Fruit fly (Drosophila melanogaster) whole organism, embryonic: ENCODE measurements around the gene VhaM9.7-c.

ENCODE experiments used
- CG10321 ChIP-seq: fragments of 200-800 bp; sonication (Bioruptor generic); IDR thresholded peaks from 2 replicates; pipeline ENCODE4 v1.3.6; 2022; ENCODE audit warnings: missing biosample characterization, missing genetic modification characterization
- CG11560 ChIP-seq: fragments of 200-800 bp; sonication (Bioruptor generic); IDR thresholded peaks from 3 replicates; pipeline ENCODE4 v1.3.6; 2022; ENCODE audit warnings: missing biosample characterization, missing genetic modification characterization
- CG13894 ChIP-seq: fragments of 200-800 bp; sonication (Bioruptor generic); optimal IDR thresholded peaks from 3 replicates; lab custom pipeline; 2018; ENCODE audit warnings: missing biosample characterization, mild to moderate bottlenecking, missing genetic modification characterization, moderate library complexity
- CG1602 ChIP-seq: fragments of 200-800 bp; sonication (Bioruptor generic); optimal IDR thresholded peaks from 3 replicates; lab custom pipeline; 2016; ENCODE audit warnings: missing biosample characterization, missing genetic modification characterization
- CG1603 ChIP-seq: fragments of 200-800 bp; sonication (Bioruptor generic); optimal IDR thresholded peaks from 2 replicates; lab custom pipeline; 2019; ENCODE audit warnings: missing biosample characterization, mild to moderate bottlenecking, missing genetic modification characterization, moderate library complexity
- CG17186 ChIP-seq: fragments of 200-800 bp; sonication (Bioruptor generic); optimal IDR thresholded peaks from 3 replicates; lab custom pipeline; 2017; ENCODE audit warnings: missing biosample characterization, missing genetic modification reagents, missing genetic modification characterization
- CG17328 ChIP-seq: fragments of 200-800 bp; sonication (Bioruptor generic); IDR thresholded peaks from 2 replicates; pipeline ENCODE4 v1.3.6; 2022; ENCODE audit warnings: missing biosample characterization, missing genetic modification characterization
- CG18262 ChIP-seq: fragments of 200-800 bp; optimal IDR thresholded peaks from 3 replicates; lab custom pipeline; 2019; ENCODE audit warnings: missing biosample characterization, mild to moderate bottlenecking, missing genetic modification characterization, moderate library complexity
- CG18599 ChIP-seq: fragments of 200-800 bp; sonication (Bioruptor generic); optimal IDR thresholded peaks from 3 replicates; lab custom pipeline; 2017; ENCODE audit warnings: missing biosample characterization, missing genetic modification characterization, mild to moderate bottlenecking, moderate library complexity, missing genetic modification reagents
- CG2199 ChIP-seq: fragments of 200-800 bp; sonication (Bioruptor generic); IDR thresholded peaks from 3 replicates; pipeline ENCODE4 v1.3.6; 2022; ENCODE audit warnings: missing biosample characterization, missing genetic modification characterization
- CG2712 ChIP-seq: fragments of 200-800 bp; optimal IDR thresholded peaks from 3 replicates; lab custom pipeline; 2019; ENCODE audit warnings: missing biosample characterization, mild to moderate bottlenecking, missing genetic modification characterization, moderate library complexity
- CG7963 ChIP-seq: fragments of 200-800 bp; sonication (Bioruptor generic); IDR thresholded peaks from 3 replicates; pipeline ENCODE4 v1.3.6; 2022; ENCODE audit warnings: missing biosample characterization, missing genetic modification characterization; ENCODE audit not compliant: partially characterized antibody
- CG8765 ChIP-seq: fragments of 200-800 bp; sonication (Bioruptor generic); IDR thresholded peaks from 2 replicates; pipeline ENCODE4 v1.3.6; 2022; ENCODE audit warnings: missing biosample characterization, missing genetic modification characterization
- D19A ChIP-seq: fragments of 200-800 bp; optimal IDR thresholded peaks from 3 replicates; lab custom pipeline; 2019; ENCODE audit warnings: missing biosample characterization, mild to moderate bottlenecking, missing genetic modification characterization, moderate library complexity
- Dek ChIP-seq: fragments of 200-800 bp; sonication (Bioruptor generic); optimal IDR thresholded peaks from 3 replicates; lab custom pipeline; 2019; ENCODE audit warnings: missing biosample characterization, mild to moderate bottlenecking, missing genetic modification characterization, moderate library complexity
- Doc3 ChIP-seq: fragments of 200-800 bp; sonication (Bioruptor generic); IDR thresholded peaks from 3 replicates; pipeline ENCODE4 v1.3.6; 2022; ENCODE audit warnings: missing biosample characterization, missing genetic modification characterization; ENCODE audit not compliant: partially characterized antibody
- ERR ChIP-seq: fragments of 200-800 bp; sonication (Bioruptor generic); optimal IDR thresholded peaks from 2 replicates; lab custom pipeline; 2016; ENCODE audit warnings: missing biosample characterization, missing genetic modification characterization
- Ets97D ChIP-seq: fragments of 200-800 bp; sonication (Bioruptor generic); optimal IDR thresholded peaks from 3 replicates; lab custom pipeline; 2016; ENCODE audit warnings: missing biosample characterization, missing genetic modification characterization
- Hmr ChIP-seq: fragments of 200-800 bp; sonication (Bioruptor generic); optimal IDR thresholded peaks from 3 replicates; lab custom pipeline; 2017; ENCODE audit warnings: mild to moderate bottlenecking, missing biosample characterization, missing genetic modification reagents, missing genetic modification characterization
- Hmx ChIP-seq: fragments of 200-800 bp; sonication (Bioruptor generic); optimal IDR thresholded peaks from 2 replicates; lab custom pipeline; 2016; ENCODE audit warnings: missing biosample characterization, missing genetic modification characterization
- Med ChIP-seq: fragments of 200-800 bp; sonication (Bioruptor generic); peaks from one replicate; lab custom pipeline; 2016; ENCODE audit warnings: missing biosample characterization, missing genetic modification characterization, mild to moderate bottlenecking, inconsistent platforms, moderate library complexity
- Mrtf ChIP-seq: fragments of 200-800 bp; sonication (Bioruptor generic); IDR thresholded peaks from 3 replicates; pipeline ENCODE4 v1.3.6; 2022; ENCODE audit warnings: missing biosample characterization, missing genetic modification characterization
- NfI ChIP-seq: fragments of 200-800 bp; sonication (Bioruptor generic); optimal IDR thresholded peaks from 3 replicates; lab custom pipeline; 2018; ENCODE audit warnings: missing biosample characterization, mild to moderate bottlenecking, missing genetic modification characterization, moderate library complexity
- Pdp1 ChIP-seq, 2 experiments: fragments of 200-800 bp; sonication (Bioruptor generic); optimal IDR thresholded peaks; 3 replicates each; lab custom pipeline; 2016; ENCODE audit warnings: missing biosample characterization in 2 of 2, missing genetic modification characterization in 2 of 2, mild to moderate bottlenecking in 1 of 2, moderate library complexity in 1 of 2
- Sox102F ChIP-seq: fragments of 200-800 bp; sonication (Bioruptor generic); optimal IDR thresholded peaks from 2 replicates; lab custom pipeline; 2018; ENCODE audit warnings: missing biosample characterization, mild to moderate bottlenecking, missing genetic modification characterization, moderate library complexity
- Stat92E ChIP-seq, 3 experiments: fragments of >200 bp in 2 of 3; fragments of 200-800 bp in 1 of 3; sonication (Bioruptor generic) in 1 of 3; optimal IDR thresholded peaks; 2 replicates each; lab custom pipeline; 2017 to 2019; ENCODE audit warnings: missing biosample characterization in 3 of 3, missing genetic modification characterization in 3 of 3, mild to moderate bottlenecking in 1 of 3, moderate library complexity in 1 of 3
- TFAM ChIP-seq: fragments of 200-800 bp; sonication (Bioruptor generic); optimal IDR thresholded peaks from 2 replicates; lab custom pipeline; 2017; ENCODE audit warnings: missing biosample characterization, missing genetic modification characterization, inconsistent platforms
- bsh ChIP-seq, 2 experiments: fragments of 200-800 bp; sonication (Bioruptor generic); optimal IDR thresholded peaks; 2 replicates each; lab custom pipeline; 2017 to 2018; ENCODE audit warnings: mild to moderate bottlenecking in 2 of 2, missing biosample characterization in 2 of 2, missing genetic modification characterization in 2 of 2, moderate library complexity in 1 of 2
- cad ChIP-seq: fragments of >200 bp; optimal IDR thresholded peaks from 2 replicates; lab custom pipeline; 2017; ENCODE audit warnings: missing biosample characterization, missing genetic modification characterization
- ci ChIP-seq: fragments of 200-800 bp; sonication (Bioruptor generic); IDR thresholded peaks from 3 replicates; pipeline ENCODE4 v1.3.6; 2022; ENCODE audit warnings: missing biosample characterization, missing genetic modification characterization
- gcm2 ChIP-seq: fragments of 200-800 bp; sonication (Bioruptor generic); optimal IDR thresholded peaks from 2 replicates; lab custom pipeline; 2016; ENCODE audit warnings: missing biosample characterization, missing genetic modification characterization
- gem ChIP-seq: fragments of 200-800 bp; sonication (Bioruptor generic); optimal IDR thresholded peaks from 2 replicates; lab custom pipeline; 2019; ENCODE audit warnings: missing biosample characterization, mild to moderate bottlenecking, missing genetic modification characterization, moderate library complexity
- gsb-n ChIP-seq: fragments of 200-800 bp; sonication (Bioruptor generic); optimal IDR thresholded peaks from 3 replicates; lab custom pipeline; 2018; ENCODE audit warnings: missing biosample characterization, mild to moderate bottlenecking, missing genetic modification characterization
- onecut ChIP-seq: fragments of 200-800 bp; sonication (Bioruptor generic); IDR thresholded peaks from 2 replicates; pipeline ENCODE4 v1.3.6; 2022; ENCODE audit warnings: missing biosample characterization, missing genetic modification characterization
- p53 ChIP-seq: fragments of 200-800 bp; sonication (Bioruptor generic); optimal IDR thresholded peaks from 2 replicates; lab custom pipeline; 2016; ENCODE audit warnings: missing biosample characterization, missing genetic modification characterization
- pan ChIP-seq, 4 experiments: fragments of >200 bp in 3 of 4; fragments of 200-800 bp in 1 of 4; sonication (Bioruptor generic) in 1 of 4; optimal IDR thresholded peaks in 3 of 4; IDR thresholded peaks in 1 of 4; 2 replicates each; pipeline versions ENCODE4 v1.3.6 to Lab custom; 2017 to 2022; ENCODE audit warnings: missing biosample characterization in 2 of 4, missing genetic modification characterization in 2 of 4, mixed read lengths in 1 of 4
- pfk ChIP-seq: fragments of 200-800 bp; sonication (Bioruptor generic); optimal IDR thresholded peaks from 2 replicates; lab custom pipeline; 2018; ENCODE audit warnings: missing biosample characterization, mild to moderate bottlenecking, missing genetic modification characterization, moderate library complexity
- phol ChIP-seq: fragments of 200-800 bp; sonication (Bioruptor generic); optimal IDR thresholded peaks from 3 replicates; lab custom pipeline; 2018; ENCODE audit warnings: missing biosample characterization, mild to moderate bottlenecking, missing genetic modification characterization, moderate library complexity
- pros ChIP-seq: fragments of 200-800 bp; sonication (Bioruptor generic); optimal IDR thresholded peaks from 3 replicates; lab custom pipeline; 2019; ENCODE audit warnings: missing biosample characterization, mild to moderate bottlenecking, missing genetic modification characterization, moderate library complexity
- sens ChIP-seq: fragments of 200-800 bp; sonication (Bioruptor generic); peaks from one replicate; lab custom pipeline; 2016; ENCODE audit warnings: missing biosample characterization, missing genetic modification characterization
- so ChIP-seq: fragments of 200-800 bp; sonication (Bioruptor generic); IDR thresholded peaks from 3 replicates; pipeline ENCODE4 v1.3.6; 2022; ENCODE audit warnings: missing biosample characterization, missing genetic modification characterization
- tgo ChIP-seq: fragments of 200-800 bp; sonication (Bioruptor generic); IDR thresholded peaks from 3 replicates; pipeline ENCODE4 v1.3.6; 2022; ENCODE audit warnings: missing biosample characterization, missing genetic modification characterization
- tio ChIP-seq: fragments of 200-800 bp; sonication (Bioruptor generic); optimal IDR thresholded peaks from 2 replicates; lab custom pipeline; 2017; ENCODE audit warnings: missing biosample characterization, missing genetic modification characterization, inconsistent platforms
- vfl ChIP-seq: fragments of 200-800 bp; sonication (Bioruptor generic); optimal IDR thresholded peaks from 2 replicates; lab custom pipeline; 2016; ENCODE audit warnings: missing biosample characterization, missing genetic modification characterization
- vvl ChIP-seq: fragments of 200-800 bp; sonication (Bioruptor generic); IDR thresholded peaks from 2 replicates; pipeline ENCODE4 v1.3.6; 2022; ENCODE audit warnings: missing biosample characterization, missing genetic modification characterization
- yki ChIP-seq: fragments of >200 bp; optimal IDR thresholded peaks from 3 replicates; lab custom pipeline; 2018
- zf30C ChIP-seq: fragments of 200-800 bp; sonication (Bioruptor generic); optimal IDR thresholded peaks from 3 replicates; lab custom pipeline; 2018; ENCODE audit warnings: missing biosample characterization, mild to moderate bottlenecking, missing genetic modification characterization

VhaM9.7-c gene

dm6 chr3L:4230357-4230901 is 43.8 kb upstream of the VhaM9.7-c start (continued):
- TF ChIP-seq CG18599 (GFP tag; lab: Kevin White, UChicago), result peak; percentile 80

- TF ChIP-seq onecut (GFP tag; lab: Robert Waterston, UW) (peak; percentile 64), gcm2 (no peak), NfI (no peak), Dek (tag; lab: Kevin White, UChicago) (no peak), zf30C (peak; percentile 24), bsh (GFP tag; optimal IDR thresholded peaks at IDR 0.05; lab: Kevin White, UChicago) (peak in 1 of 2 experiments; percentile 14), yki (lab: Kevin White, UChicago) (no peak), CG2199 (GFP tag; lab: Robert Waterston, UW) (0 out of 3 replicates have a peak, but pooled peaks have one; percentile 43), CG17186 (GFP tag; lab: Kevin White, UChicago) (no peak), CG2712 (tag; lab: Kevin White, UChicago) (no peak), pan (optimal IDR thresholded peaks at IDR 0.05; lab: Kevin White, UChicago) (no peak), pan (GFP tag; optimal IDR thresholded peaks at IDR 0.05 in 1 of 2, IDR thresholded peaks at IDR 0.05 in 1 of 2) (no peak), vvl (GFP tag; lab: Robert Waterston, UW) (peak; percentile 66), Med (GFP tag; lab: Kevin White, UChicago) (peak; percentile 19), Hmr (GFP tag; lab: Kevin White, UChicago) (no peak), so (GFP tag; lab: Robert Waterston, UW) (no peak), ci (GFP tag; lab: Robert Waterston, UW) (no peak), gem (peak; percentile 16), phol (tag; lab: Kevin White, UChicago) (peak; percentile 12), gsb-n (tag; lab: Kevin White, UChicago) (no peak), Hmx (GFP tag; lab: Kevin White, UChicago) (no peak), sens (GFP tag; lab: Kevin White, UChicago) (peak; percentile 82), Ets97D (no peak), cad (GFP tag; lab: Kevin White, UChicago) (peak; percentile 7), CG18262 (tag; lab: Kevin White, UChicago) (peak; percentile 4), CG1602 (no peak), Sox102F (GFP tag; lab: Kevin White, UChicago) (peak; percentile 9), Doc3 (GFP tag; lab: Robert Waterston, UW) (no peak), vfl (GFP tag; lab: Kevin White, UChicago) (no peak), CG8765 (GFP tag; lab: Robert Waterston, UW) (no peak), tgo (no peak), CG17328 (GFP tag; lab: Robert Waterston, UW) (no peak), Mrtf (no peak), Pdp1 (GFP tag; optimal IDR thresholded peaks at IDR 0.05; lab: Kevin White, UChicago) (peak in 1 of 2 experiments; percentile 13), CG11560 (no peak), D19A (no peak), CG13894 (peak; percentile 27), pros (GFP tag; lab: Kevin White, UChicago) (peak; percentile 55), Stat92E (GFP tag; optimal IDR thresholded peaks at IDR 0.05; lab: Kevin White, UChicago) (peak in 1 of 3 experiments; percentile 89), CG1603 (tag; lab: Kevin White, UChicago) (peak; percentile 3), pfk (no peak), CG7963 (GFP tag; lab: Robert Waterston, UW) (no peak), TFAM (no peak), tio (no peak), p53 (GFP tag; lab: Kevin White, UChicago) (no peak), CG10321 (GFP tag; lab: Robert Waterston, UW) (no peak), ERR (no peak)
Measured at dm6 chr3L:4229365-4229967, 42.8 kb upstream of the VhaM9.7-c start.
